Worm (Caenorhabditis elegans) whole organism, midembryonic: ENCODE measurements around the gene fip-3.

Experiments used
- T22C8.4 ChIP-seq: fragments of 200-800 bp; sonication (Bioruptor generic); IDR thresholded peaks from 2 replicates; pipeline ENCODE4 v1.3.6; 2022; ENCODE audit warnings: missing genetic modification characterization, missing compliant biosample characterization
- cog-1 ChIP-seq: sonication (generic microtip); optimal IDR thresholded peaks from 2 replicates; lab custom pipeline; 2016; ENCODE audit warnings: missing genetic modification characterization, missing compliant biosample characterization
- flt-1 ChIP-seq: fragments of 200-800 bp; sonication (Bioruptor generic); IDR thresholded peaks from 2 replicates; pipeline ENCODE4 v1.3.6; 2022; ENCODE audit warnings: missing genetic modification characterization, missing compliant biosample characterization
- klf-2 ChIP-seq: fragments of 200-800 bp; sonication (Bioruptor generic); conservative IDR thresholded peaks from 2 replicates; pipeline ENCODE4 v1.3.6; 2022; ENCODE audit warnings: missing genetic modification reagents, missing genetic modification characterization, missing compliant biosample characterization
- med-1 ChIP-seq: sonication (generic microtip); optimal IDR thresholded peaks from 2 replicates; lab custom pipeline; 2017; ENCODE audit warnings: missing genetic modification characterization, mild to moderate bottlenecking, missing compliant biosample characterization, antibody characterized with exemption, missing genetic modification reagents; ENCODE audit not compliant: insufficient read depth
- ref-1 ChIP-seq: fragments of 200-800 bp; sonication (Bioruptor generic); conservative IDR thresholded peaks from 2 replicates; pipeline ENCODE4 v1.3.6; 2022; ENCODE audit warnings: missing genetic modification reagents, missing genetic modification characterization, missing compliant biosample characterization
- tab-1 ChIP-seq: fragments of 200-800 bp; sonication (Bioruptor generic); IDR thresholded peaks from 2 replicates; pipeline ENCODE4 v1.3.6; 2022; ENCODE audit warnings: missing genetic modification characterization, missing compliant biosample characterization
- ztf-29 ChIP-seq: fragments of 200-800 bp; sonication (Bioruptor generic); IDR thresholded peaks from 2 replicates; pipeline ENCODE4 v1.3.6; 2022; ENCODE audit warnings: missing genetic modification reagents, missing genetic modification characterization, missing compliant biosample characterization

- TF ChIP-seq ztf-29 (GFP tag; lab: Robert Waterston, UW) = no peak
- TF ChIP-seq flt-1 = no peak
- no peak for TF ChIP-seq tab-1 (GFP tag; lab: Robert Waterston, UW)
- no peak for TF ChIP-seq klf-2 (GFP tag; lab: Robert Waterston, UW)
- TF ChIP-seq T22C8.4 (GFP tag; lab: Robert Waterston, UW) = no peak
- no peak for TF ChIP-seq med-1 (GFP tag; lab: Kevin White, UChicago)
- TF ChIP-seq ref-1 (GFP tag; lab: Robert Waterston, UW) = no peak
- TF ChIP-seq cog-1 (tag; lab: Kevin White, UChicago) = no peak
These were observed 22.0 kb upstream of the fip-3 start for ce11 chrIII:8611282-8611681.
